Fruit fly (Drosophila melanogaster): ENCODE results near the gene CG31445.

DNA sequence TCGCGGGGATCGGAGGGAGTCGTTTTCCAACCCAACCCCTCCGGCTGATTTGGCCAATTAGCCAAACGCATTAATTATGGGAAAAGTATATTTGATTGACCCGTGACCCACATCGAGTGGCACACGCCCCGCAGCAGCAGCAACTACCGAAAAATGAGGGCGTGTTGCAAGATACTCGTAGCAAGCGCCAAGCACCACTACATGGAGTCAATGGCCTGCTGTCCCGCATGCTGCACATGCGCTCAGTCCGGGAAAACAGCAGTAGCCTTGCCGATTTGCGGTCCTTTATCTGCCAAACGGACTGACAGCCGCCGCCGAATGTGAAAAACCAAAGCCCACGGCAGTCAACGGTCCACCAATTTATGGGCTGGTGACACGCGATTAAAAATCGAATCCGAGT, 27.3 kb downstream of the CG31445 start:
- TF ChIP-seq Sp1 (GFP tag; optimal IDR thresholded peaks at IDR 0.05) (no peak), br (GFP tag; optimal IDR thresholded peaks at IDR 0.05) (no peak)
